Fruit fly (Drosophila melanogaster) whole organism, larva: ENCODE measurements around the gene CG17593.

Source experiments
- noc ChIP-seq: fragments of 200-800 bp; sonication (Bioruptor generic); optimal IDR thresholded peaks from 3 replicates; lab custom pipeline; 2019; ENCODE audit warnings: missing biosample characterization, mild to moderate bottlenecking, missing genetic modification characterization, moderate library complexity

Gene CG17593

DNA sequence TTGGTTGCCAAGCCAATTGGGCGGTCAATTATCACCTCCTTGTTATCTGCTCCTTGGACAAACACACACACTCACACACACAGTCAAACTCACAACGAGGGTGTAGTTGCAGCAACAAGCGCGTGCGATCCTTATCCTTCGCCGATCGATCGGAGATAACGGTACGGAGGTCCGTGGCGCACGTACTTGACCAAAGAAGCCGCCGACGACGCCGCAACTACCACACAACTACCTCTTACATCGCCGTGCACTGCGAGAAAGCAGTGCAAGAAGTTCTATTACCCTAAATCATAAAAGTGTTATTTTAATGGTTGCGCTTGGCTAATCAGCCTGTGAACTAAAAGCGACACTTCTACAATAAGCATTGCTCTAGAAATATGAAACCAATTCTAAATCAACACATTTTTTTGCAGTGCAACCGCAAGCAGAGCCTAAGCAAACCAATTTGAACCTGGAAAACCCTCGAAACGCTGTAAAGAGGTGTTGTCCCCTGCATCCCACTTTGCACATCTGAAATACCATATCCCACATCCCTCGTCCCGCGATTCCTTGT, 18.4 kb downstream of the CG17593 start:
- no peak for TF ChIP-seq noc (tag; lab: Kevin White, UChicago)

DNA sequence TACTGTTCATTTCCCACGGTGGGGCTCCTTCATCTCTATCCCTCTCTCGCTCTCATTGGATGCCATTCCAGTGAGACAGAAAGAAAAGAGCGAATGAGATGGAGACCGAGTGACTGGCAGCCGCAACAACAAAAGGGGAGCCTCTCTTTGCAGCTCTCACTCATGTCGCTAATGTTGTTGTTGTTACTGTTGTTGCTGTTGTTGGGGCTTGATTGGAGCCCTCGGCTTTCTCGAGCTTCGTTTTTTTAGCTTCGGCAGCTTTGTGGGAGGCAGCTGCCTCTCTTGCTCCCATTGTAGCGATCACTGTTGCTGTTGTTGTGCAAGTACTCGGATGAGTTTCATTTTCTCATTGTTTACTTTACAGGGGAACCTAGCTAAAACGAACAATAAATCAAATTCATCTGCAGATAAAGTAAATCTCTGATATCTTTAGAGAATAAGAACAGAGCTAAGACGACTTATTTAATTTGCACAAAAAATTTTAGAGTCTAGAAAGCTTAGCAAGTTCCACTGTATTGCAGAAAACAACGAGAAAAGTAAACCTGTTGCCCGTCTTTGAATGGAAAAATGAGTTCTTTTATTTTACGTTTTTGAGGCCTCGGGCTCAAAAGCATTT, 19.7 kb downstream of the CG17593 start:
- TF ChIP-seq noc (tag; lab: Kevin White, UChicago), result peak; percentile 10

DNA sequence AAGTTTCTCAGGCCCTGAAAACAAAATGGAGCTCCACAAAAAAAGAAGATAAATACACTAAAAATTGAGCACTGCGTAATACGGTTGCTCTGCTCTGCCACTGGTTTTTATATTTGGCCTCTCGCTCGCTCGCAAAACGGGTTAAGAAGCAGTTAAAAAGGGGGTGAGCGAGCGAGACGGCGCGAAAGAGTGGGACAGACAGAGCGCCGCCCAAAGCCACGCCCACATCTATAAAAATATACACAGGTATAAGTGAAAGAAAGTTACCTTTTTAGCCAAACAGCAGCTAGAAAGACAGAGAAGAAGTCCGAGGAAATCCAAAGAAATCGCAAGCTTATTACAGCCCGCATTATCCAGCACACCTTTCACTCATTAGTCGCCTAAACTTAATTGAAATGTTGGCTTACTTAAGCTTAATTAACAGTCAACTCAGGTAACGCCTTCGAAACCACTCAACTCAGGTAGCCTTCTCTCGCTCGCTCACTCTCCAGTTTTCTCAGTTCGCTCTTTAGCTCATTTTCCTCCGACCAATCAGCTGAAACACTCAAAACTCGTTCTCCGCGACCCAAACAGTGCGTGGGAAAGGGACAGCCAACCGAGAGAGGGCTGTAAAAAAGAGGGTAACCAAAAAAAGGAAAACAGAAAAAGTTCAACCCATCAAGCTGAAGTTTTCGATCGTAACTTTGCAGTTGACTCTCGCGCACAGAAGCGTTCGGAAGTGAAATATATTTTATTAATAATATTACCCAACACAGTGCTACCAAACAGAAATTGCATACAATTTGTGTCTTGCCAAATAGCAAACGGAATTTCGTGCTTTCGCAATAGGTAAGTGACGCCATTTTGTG, 24.1 kb downstream of the CG17593 start, which contains the start of gene drm:
TSS of gene drm (plus strand) at position 684 of the 848 bp plus-strand sequence.
- no peak for TF ChIP-seq noc (tag; lab: Kevin White, UChicago)

DNA sequence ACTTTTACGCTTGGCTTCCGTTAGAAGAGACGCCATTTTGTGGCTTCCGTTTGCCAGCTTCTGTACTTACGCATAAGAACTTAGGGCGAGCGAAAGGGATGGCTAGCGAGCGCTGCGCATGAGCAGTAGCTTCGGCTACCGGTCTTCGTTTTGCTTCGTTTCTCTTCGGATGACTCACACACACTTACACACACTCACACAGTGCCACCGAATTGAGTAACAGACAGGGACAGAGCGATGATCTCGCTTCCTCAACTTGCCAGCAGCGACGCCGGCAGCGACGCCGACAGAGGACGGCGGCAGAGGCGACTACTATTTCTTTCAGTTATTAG, 24.7 kb downstream of the CG17593 start:
- TF ChIP-seq noc (tag; lab: Kevin White, UChicago), result no peak

DNA sequence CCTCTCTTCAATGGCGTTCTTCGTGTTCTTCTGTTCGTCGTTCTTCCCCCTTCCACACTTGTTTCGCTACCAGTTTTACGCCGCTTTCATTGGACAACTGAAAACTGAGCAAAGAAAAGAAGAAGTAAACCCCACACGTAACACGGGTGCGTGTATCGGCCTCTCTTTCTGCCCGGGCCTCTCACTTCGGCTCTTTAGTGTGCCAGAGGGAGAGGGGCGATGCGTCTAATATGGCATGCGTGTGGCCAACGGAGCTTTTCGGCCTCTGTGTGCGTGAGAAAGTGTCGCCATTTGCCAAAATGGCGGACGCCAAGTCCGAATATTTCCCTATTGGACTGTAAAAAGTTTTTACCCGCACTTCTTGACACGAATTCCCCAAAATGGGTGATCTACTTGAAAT, 25.3 kb downstream of the CG17593 start:
- TF ChIP-seq noc (tag; lab: Kevin White, UChicago), result no peak

DNA sequence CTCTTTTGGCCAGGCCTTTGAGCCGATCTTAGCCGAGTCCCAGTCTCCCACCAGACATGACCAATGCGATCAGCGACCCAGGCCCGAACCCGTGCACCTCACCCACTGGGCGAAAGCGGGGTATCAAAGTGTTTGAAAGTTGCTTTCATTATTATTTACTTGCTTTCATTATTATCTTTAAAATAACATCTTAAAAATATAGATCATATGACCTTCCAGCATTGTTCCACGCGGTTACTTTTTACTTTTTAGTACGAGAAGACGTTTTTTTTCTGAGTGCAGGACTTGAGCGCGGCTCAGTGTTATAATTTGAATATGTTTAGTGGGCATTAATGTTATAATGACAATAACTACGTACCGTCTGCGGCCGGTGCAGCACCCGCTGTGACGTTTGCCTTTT, 28.4 kb downstream of the CG17593 start:
- TF ChIP-seq noc (tag; lab: Kevin White, UChicago), result no peak

DNA sequence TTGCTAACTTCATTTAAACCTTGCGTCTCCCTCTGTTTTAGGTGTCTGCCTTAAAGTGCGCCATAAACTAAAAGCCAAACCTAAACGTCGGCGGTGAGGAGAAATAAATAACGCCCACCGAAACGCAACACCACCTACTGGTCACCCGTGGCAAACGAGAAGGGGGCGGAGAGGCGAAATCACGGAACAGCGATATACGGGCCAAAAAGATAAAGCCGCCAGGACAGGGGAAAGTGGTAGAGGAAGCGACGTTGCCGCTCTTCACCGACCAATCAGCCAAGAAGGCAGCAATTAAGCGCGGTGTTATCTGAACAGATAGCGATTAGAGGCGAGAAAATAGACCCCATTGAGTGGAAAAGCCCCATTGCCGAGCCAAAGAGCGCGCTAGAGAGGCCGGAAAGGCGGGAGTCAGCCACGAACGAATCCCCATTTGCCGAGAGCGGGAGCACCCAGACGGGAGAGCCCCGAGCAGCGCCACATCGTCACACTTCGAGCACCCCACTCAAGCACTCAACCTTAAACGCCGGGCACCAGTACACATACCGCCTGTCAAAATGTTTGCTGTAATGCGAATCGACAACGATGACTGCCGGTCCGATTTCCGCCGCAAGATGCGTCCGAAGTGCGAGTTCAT, 30.5 kb downstream of the CG17593 start:
- TF ChIP-seq noc (tag; lab: Kevin White, UChicago), result no peak

DNA sequence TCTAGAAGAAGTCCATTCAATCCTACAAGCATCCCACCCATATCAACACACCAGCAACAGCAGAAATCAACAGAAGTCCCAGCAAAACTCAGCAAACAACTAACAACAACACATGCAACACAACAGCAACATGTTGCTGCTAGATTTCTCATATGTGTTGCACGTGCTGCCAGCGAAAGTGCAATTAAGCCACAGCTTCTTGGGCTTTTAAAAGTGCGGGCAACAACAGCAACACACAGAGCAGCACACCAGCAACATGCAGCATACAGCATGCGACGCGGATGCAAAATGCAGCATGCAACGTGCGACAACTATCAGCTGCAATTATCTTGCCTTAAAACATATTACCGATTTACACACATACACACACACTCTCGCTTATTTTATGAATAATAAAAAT, 32.8 kb downstream of the CG17593 start:
- TF ChIP-seq noc (tag; lab: Kevin White, UChicago), result no peak

DNA sequence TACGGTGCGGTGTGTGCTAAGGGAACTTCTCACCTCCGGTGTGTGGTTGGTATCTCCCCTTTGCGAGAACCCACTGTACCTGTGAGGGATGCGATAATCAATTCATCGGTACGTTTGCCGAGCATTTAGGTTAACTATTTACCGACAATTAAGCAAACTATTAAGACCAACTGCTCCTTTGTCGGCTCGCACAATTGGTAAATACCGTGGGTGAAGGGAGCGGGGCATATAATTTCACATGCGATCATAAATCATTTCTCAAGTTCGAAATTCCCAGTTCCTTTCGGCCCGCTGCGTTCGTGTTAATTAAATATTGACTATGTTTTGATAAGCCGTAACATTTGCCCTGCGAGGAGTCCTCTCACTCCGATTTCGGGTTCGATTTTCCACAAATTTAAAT, 34.2 kb downstream of the CG17593 start:
- no peak for TF ChIP-seq noc (tag; lab: Kevin White, UChicago)

DNA sequence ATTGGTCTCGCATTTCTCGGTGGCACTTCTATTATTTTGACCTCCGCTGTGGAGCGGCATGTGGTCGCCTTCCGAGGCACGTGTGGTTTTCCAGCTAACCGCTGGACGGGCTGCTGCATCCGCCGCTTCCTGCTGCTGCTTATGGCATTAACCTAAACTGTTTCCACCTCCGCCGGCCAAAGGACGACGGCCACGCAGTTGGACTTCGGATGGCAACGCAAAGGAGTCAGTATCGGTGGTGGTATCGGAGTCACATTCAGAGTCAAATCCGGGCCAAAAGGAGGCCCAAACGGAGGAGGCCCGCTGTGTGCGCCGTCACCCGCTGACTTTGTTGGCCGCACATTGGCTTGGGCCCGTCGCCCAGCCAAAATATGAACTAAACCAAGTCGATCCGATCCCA, 35.1 kb downstream of the CG17593 start:
- TF ChIP-seq noc (tag; lab: Kevin White, UChicago), result no peak

DNA sequence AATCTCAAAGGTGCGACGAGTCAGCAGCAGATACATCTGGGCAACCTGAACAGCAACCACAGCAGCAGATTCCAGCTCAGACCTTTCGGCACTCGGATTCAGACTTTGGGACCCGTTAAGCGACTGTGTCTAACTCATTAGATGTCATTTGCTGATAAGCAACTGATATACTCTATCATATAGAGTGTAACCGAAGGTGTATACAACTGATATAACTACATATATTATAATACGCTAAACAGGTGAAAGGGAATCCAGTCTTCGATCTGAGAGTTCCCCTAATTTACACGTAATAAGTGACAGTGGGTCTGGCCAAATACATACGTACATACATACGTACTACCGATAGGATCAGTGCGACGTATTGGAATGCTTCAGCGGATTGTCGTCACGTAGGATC, 35.9 kb downstream of the CG17593 start:
- TF ChIP-seq noc (tag; lab: Kevin White, UChicago), result no peak

DNA sequence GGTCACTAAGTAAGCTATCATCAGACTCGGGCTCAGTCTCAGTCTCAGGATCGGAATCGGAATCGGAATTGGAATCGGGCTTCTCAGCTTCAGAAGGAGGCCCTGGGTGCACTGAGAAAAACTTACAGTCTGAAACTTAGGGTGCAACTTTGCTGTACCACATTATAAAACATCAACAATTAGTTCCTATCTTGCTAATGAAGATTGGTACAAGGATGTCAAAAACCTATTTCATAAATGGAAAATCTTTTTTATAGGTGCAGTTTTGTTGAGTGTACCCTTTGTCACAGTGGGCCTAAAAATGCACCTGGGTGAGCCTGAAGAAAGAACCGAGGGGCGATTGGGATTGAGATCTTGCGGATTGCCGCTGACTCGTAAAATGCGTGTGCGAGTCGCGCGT, 38.1 kb downstream of the CG17593 start:
- TF ChIP-seq noc (tag; lab: Kevin White, UChicago), result no peak

DNA sequence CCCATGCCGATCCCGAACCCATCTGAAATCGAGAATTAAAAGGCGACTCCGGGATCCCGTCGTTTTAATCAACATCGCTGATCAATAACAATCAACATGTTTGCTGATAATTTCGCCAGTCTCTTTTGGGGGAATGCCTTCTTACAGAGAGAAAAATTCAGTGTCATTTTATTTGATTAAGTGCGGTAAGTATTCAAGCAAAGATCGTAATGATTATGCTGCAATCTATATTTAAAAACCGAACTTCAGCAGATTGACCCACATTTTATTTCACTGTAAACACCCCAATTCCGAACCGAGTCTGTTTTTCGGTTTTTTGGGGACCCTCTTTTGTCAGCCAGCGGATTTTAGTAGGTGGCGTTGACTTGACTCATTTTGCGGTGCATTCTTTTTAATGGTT, 39.2 kb downstream of the CG17593 start:
- TF ChIP-seq noc (tag; lab: Kevin White, UChicago), result no peak

DNA sequence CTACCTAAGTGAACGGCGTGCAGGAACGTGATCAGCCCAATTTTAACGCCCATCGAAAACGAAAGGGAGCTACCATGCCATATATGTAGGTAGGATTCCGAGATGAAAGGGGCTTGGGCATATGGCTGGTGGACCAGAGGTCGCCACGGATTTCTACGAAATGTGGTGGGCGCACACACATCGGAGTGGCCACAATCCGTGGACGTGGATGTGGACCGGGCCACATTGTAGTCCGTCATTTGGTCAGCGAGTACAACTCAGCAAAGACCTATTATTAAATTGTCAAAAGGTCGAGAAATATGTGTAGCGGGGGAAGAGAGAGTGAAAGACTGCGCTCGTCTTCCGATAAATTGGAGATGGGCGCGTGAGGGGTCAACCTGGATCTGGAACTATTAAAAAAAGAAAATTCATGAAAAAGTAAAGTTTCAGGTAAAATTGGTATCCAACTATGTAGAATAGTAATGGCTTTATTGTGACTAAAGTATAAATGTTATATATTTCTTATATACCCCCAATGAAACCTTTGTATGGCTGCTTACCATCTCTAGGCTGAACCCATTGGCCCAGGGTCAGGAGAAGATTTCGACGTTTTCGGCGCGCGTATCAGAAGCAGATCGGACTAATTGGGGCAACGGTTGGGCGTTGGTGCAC, 40.9 kb downstream of the CG17593 start:
- TF ChIP-seq noc (tag; lab: Kevin White, UChicago), result no peak

DNA sequence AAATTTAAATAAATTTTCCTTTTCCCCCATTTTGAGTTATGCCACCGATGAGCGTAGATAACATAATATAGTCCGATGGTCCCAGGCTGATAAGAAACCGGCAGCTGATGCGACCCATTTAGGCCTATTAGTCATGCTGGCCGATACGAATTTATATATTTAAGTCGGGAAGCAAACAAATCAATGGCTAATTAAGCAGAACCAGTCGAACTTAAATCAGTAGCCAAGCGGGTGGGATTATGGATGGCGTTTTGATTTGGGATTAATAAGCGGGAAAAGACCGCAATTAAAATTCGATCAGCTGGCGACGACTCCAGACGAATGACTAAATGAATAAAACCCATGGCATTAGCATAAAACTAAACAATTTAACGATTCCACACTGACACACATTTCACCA, 42.3 kb downstream of the CG17593 start:
- no peak for TF ChIP-seq noc (tag; lab: Kevin White, UChicago)

DNA sequence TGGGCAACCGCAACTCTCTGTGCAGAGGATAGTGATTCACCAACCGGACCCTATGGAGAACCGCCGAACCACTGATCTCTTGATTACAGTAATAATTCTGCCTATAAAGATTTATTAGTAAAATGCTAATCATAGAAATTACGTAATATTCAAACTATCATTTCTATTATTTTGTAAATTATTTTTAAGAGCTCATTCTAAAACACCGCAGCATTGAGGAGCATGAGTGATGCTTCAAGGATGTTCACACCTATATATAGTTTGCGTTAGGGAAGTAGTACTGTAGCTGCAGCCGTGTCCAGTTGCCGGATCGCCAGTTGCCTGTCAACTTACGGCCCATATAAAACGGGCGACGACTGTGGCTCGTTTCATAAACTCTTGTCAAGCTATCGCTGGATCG, 42.8 kb downstream of the CG17593 start:
- TF ChIP-seq noc (tag; lab: Kevin White, UChicago), result no peak
